Worm (Caenorhabditis elegans): Measurements from ENCODE around the gene ckr-2.

DNA sequence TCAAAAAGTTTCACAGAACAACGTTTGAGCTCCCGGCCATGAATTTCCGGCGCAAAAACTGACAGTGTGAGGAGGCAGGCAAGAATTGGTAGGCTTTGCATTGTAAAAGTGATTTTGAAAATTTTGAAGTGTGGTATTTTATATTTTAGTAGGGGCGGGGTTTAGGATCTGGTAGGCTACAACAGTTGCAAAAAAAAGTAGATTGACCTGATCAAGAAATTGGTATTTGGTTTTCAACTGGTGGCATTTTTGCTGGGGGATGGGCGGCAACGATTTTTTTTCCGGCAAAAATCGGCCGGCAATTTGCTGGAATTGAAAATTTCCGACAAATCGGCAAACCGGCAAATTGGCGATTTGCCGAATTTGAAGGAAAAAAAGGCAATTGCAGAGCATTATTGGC, 39.5 kb upstream of the ckr-2 start, which contains the start of gene ins-16:
- TF ChIP-seq ZK546.5 (tag; optimal IDR thresholded peaks at IDR 0.05) (no peak), lin-39 (tag; optimal IDR thresholded peaks at IDR 0.05) (no peak), nhr-11 (tag; optimal IDR thresholded peaks at IDR 0.05) (no peak), hmg-11 (tag; optimal IDR thresholded peaks at IDR 0.05) (no peak), ztf-11 (tag; optimal IDR thresholded peaks at IDR 0.05) (no peak), elt-3 (tag; optimal IDR thresholded peaks at IDR 0.05) (no peak), nhr-25 (tag; optimal IDR thresholded peaks at IDR 0.05) (no peak), nhr-237 (tag; optimal IDR thresholded peaks at IDR 0.05) (no peak), nhr-12 (tag; optimal IDR thresholded peaks at IDR 0.05) (no peak), snpc-4 (tag; optimal IDR thresholded peaks at IDR 0.05) (no peak)

All from whole organism, L3 larva.